Worm (Caenorhabditis elegans): Measurements from ENCODE around the gene C37H5.14.

DNA sequence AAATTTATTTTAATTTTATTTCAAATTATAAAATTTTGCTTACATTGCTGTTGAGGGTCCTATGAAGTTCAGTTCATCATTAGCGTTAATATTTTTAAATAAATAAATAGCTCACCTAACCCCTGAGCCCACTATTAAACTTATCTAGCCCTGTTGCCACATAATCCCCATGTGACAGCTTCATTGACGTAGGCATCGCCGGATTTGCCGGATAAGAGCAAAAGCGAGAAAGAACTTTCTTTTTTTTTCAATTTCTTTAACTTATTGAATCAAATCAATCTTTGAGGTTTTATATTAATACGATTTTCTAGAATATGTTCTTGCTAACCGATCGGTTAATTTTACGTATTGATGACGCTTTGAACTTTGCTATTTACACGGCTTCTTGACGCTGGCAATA lies 17.8 kb upstream of the C37H5.14 start:
- TF ChIP-seq ztf-4 (tag; optimal IDR thresholded peaks at IDR 0.05) (no peak), snpc-4 (tag; optimal IDR thresholded peaks at IDR 0.05) (no peak), nhr-77 (tag; optimal IDR thresholded peaks at IDR 0.05) (no peak), lin-39 (tag; optimal IDR thresholded peaks at IDR 0.05) (no peak), C34F6.9 (tag; optimal IDR thresholded peaks at IDR 0.05) (no peak), lin-11 (tag; optimal IDR thresholded peaks at IDR 0.05) (no peak), skn-1 (tag; optimal IDR thresholded peaks at IDR 0.05) (no peak), ztf-1 (GFP tag; conservative IDR thresholded peaks at IDR 0.05) (no peak), elt-3 (tag; optimal IDR thresholded peaks at IDR 0.05) (no peak), mdl-1 (tag; optimal IDR thresholded peaks at IDR 0.05) (no peak), unc-62 (GFP tag; optimal IDR thresholded peaks at IDR 0.05) (no peak), ztf-11 (tag; optimal IDR thresholded peaks at IDR 0.05) (no peak)

Measured in whole organism, L2 larva.